Worm (Caenorhabditis elegans) whole organism, late embryonic: ENCODE results near the gene Y22D7AL.10.

Source experiments
- ceh-48 ChIP-seq: sonication (generic microtip); optimal IDR thresholded peaks from 2 replicates; lab custom pipeline; 2016; ENCODE audit warnings: missing genetic modification characterization, inconsistent platforms, missing compliant biosample characterization
- pqm-1 ChIP-seq: sonication (generic microtip); optimal IDR thresholded peaks from 2 replicates; lab custom pipeline; 2016; ENCODE audit warnings: missing genetic modification characterization, missing compliant biosample characterization

- TF ChIP-seq pqm-1 (tag; lab: Kevin White, UChicago) (no peak), ceh-48 (tag; lab: Kevin White, UChicago) (no peak)
Observed at ce11 chrIII:1665373-1665772, 46.6 kb upstream of the Y22D7AL.10 start.
